Worm (Caenorhabditis elegans): Measurements from ENCODE around the gene Y41C4A.8.

DNA sequence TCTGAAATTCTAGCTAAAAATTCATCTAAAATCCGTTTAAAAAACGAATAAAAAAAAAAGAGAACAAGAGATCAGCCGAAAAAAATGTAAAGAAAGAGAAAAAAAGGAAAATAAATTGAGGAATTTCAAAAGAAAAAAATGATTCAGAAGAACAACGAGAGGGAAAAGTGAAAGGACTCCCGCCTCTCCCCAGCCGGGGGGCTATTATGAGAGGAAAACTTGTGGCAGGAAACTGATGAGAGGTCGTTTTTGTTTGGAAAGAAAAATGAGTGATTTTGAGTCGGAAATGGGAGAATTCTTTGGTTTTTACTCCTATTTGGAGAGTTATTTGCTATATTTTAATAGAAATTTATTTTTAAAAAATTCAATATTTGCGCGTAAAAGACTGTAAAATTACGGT, 33.6 kb upstream of the Y41C4A.8 start:
- TF ChIP-seq mdl-1 (tag; optimal IDR thresholded peaks at IDR 0.05) (no peak), sma-3 (GFP tag; optimal IDR thresholded peaks at IDR 0.05) (no peak)

Data from whole organism, L2 larva.